Worm (Caenorhabditis elegans) whole organism, mixed stage, embryonic: Measurements from ENCODE around the gene alh-11.

ENCODE experiments used
- blmp-1 ChIP-seq: fragments of 150-350 bp; optimal IDR thresholded peaks from 2 replicates; lab custom pipeline; 2014; ENCODE audit warnings: missing biosample characterization, missing genetic modification characterization
- ceh-39 ChIP-seq: fragments of 150-350 bp; optimal IDR thresholded peaks from 2 replicates; lab custom pipeline; 2014; ENCODE audit warnings: missing biosample characterization, missing genetic modification characterization
- ceh-43 ChIP-seq: fragments of 200-800 bp; sonication (Bioruptor generic); optimal IDR thresholded peaks from 2 replicates; lab custom pipeline; 2018; ENCODE audit warnings: mild to moderate bottlenecking, missing genetic modification characterization, moderate library complexity, missing compliant biosample characterization
- ceh-83 ChIP-seq: fragments of 200-800 bp; sonication (Bioruptor generic); optimal IDR thresholded peaks from 2 replicates; lab custom pipeline; 2018; ENCODE audit warnings: mild to moderate bottlenecking, missing genetic modification characterization, missing compliant biosample characterization
- flh-1 ChIP-seq: fragments of 200-800 bp; sonication (Bioruptor generic); optimal IDR thresholded peaks from 2 replicates; lab custom pipeline; 2018; ENCODE audit warnings: mild to moderate bottlenecking, missing genetic modification characterization, moderate library complexity, missing compliant biosample characterization
- lin-32 ChIP-seq: fragments of 200-800 bp; sonication (Bioruptor generic); optimal IDR thresholded peaks from 2 replicates; lab custom pipeline; 2018; ENCODE audit warnings: mild to moderate bottlenecking, missing genetic modification characterization, missing compliant biosample characterization
- lsy-2 ChIP-seq: fragments of 150-350 bp; optimal IDR thresholded peaks from 2 replicates; lab custom pipeline; 2014; ENCODE audit warnings: missing biosample characterization, missing genetic modification characterization
- mab-5 ChIP-seq: fragments of 150-350 bp; optimal IDR thresholded peaks from 2 replicates; lab custom pipeline; 2014; ENCODE audit warnings: missing biosample characterization, missing genetic modification characterization
- mep-1 ChIP-seq: fragments of 150-350 bp; optimal IDR thresholded peaks from 2 replicates; lab custom pipeline; 2017; ENCODE audit warnings: missing biosample characterization, missing genetic modification reagents, missing genetic modification characterization, inconsistent platforms
- mls-2 ChIP-seq: sonication (generic microtip); optimal IDR thresholded peaks from 2 replicates; lab custom pipeline; 2016; ENCODE audit warnings: mild to moderate bottlenecking, missing genetic modification characterization, moderate library complexity, missing compliant biosample characterization
- nhr-12 ChIP-seq: fragments of 150-350 bp; optimal IDR thresholded peaks from 2 replicates; lab custom pipeline; 2014; ENCODE audit warnings: missing biosample characterization, missing genetic modification characterization
- nhr-2 ChIP-seq: fragments of 150-350 bp; optimal IDR thresholded peaks from 2 replicates; lab custom pipeline; 2014; ENCODE audit warnings: missing biosample characterization, missing genetic modification characterization
- nhr-237 ChIP-seq: fragments of 150-350 bp; optimal IDR thresholded peaks from 2 replicates; lab custom pipeline; 2014; ENCODE audit warnings: missing biosample characterization, missing genetic modification characterization
- nhr-28 ChIP-seq: fragments of 150-350 bp; optimal IDR thresholded peaks from 2 replicates; lab custom pipeline; 2014; ENCODE audit warnings: missing biosample characterization, missing genetic modification characterization
- nhr-76 ChIP-seq: sonication (generic microtip); optimal IDR thresholded peaks from 2 replicates; lab custom pipeline; 2017; ENCODE audit warnings: missing biosample characterization, missing genetic modification characterization
- pha-4 ChIP-seq: fragments of 150-350 bp; optimal IDR thresholded peaks from 2 replicates; lab custom pipeline; 2018; ENCODE audit warnings: missing biosample characterization, missing genetic modification reagents, missing genetic modification characterization
- sem-2 ChIP-seq: fragments of 200-800 bp; sonication (Bioruptor generic); optimal IDR thresholded peaks from 2 replicates; lab custom pipeline; 2018; ENCODE audit warnings: mild to moderate bottlenecking, missing genetic modification characterization, missing compliant biosample characterization
- tbx-8 ChIP-seq: fragments of 200-800 bp; sonication (Bioruptor generic); optimal IDR thresholded peaks from 2 replicates; lab custom pipeline; 2018; ENCODE audit warnings: mild to moderate bottlenecking, missing genetic modification characterization, moderate library complexity, missing compliant biosample characterization
- unc-120 ChIP-seq: sonication (generic microtip); optimal IDR thresholded peaks from 2 replicates; lab custom pipeline; 2017; ENCODE audit warnings: missing genetic modification characterization, missing compliant biosample characterization; ENCODE audit not compliant: poor library complexity, severe bottlenecking
- zip-8 ChIP-seq: fragments of 150-350 bp; optimal IDR thresholded peaks from 2 replicates; lab custom pipeline; 2014; ENCODE audit warnings: missing biosample characterization, missing genetic modification characterization

The alh-11 gene

DNA sequence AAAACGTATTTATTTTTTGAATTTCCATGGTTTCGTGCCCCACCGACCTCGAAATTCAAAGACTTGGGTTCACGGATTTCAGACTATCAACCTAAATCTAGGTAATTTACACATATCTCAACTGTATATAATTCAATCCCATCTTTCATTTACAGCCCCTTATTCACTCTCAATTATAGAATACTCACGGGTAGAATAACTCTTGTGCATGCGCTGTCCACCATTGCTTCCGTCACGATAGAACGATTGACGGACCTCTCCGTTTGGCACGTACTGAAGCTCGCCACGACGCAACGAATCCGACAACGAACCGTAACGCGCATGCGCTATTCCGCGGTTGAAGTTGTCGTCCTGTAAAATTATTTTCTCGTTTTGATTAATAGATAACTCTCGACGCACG, 50.0 kb downstream of the alh-11 start:
- TF ChIP-seq sem-2 (GFP tag; lab: Kevin White, UChicago) (no peak), unc-120 (tag; lab: Kevin White, UChicago) (no peak), lsy-2 (tag; lab: Kevin White, UChicago) (no peak), nhr-237 (no peak), ceh-83 (GFP tag; lab: Kevin White, UChicago) (no peak), mep-1 (no peak), mab-5 (tag; lab: Kevin White, UChicago) (no peak), zip-8 (tag; lab: Kevin White, UChicago) (no peak)

DNA sequence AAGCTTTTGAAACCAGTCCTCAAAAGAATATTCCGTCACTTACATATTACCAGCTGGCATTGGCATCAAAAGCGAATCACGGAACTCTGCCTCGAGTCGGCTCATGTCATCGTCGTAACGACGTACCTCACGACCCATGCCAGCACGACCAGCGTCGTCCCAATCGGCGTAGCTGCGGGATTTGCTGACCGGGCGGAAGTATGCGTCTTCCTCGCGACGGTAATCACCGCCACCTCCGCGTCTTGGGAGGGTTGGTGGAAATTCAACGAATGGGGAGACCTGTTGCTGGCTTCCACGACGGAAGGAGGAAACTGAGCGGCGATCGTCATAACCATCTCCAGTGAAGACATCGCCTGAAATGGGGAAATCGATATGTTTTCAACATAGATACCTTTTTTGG, 50.6 kb downstream of the alh-11 start:
- TF ChIP-seq pha-4 = no peak
- TF ChIP-seq nhr-12 (tag; lab: Kevin White, UChicago) = no peak
- no peak for TF ChIP-seq ceh-39 (tag; lab: Kevin White, UChicago)
- TF ChIP-seq mab-5 (tag; lab: Kevin White, UChicago) = no peak
- TF ChIP-seq flh-1 (GFP tag; lab: Kevin White, UChicago) = no peak
- no peak for TF ChIP-seq tbx-8
- TF ChIP-seq nhr-2 = no peak
- no peak for TF ChIP-seq lin-32
- TF ChIP-seq nhr-28 (tag; lab: Kevin White, UChicago) = no peak
- TF ChIP-seq blmp-1 = no peak
- TF ChIP-seq ceh-83 (GFP tag; lab: Kevin White, UChicago) = no peak
- no peak for TF ChIP-seq unc-120 (tag; lab: Kevin White, UChicago)
- no peak for TF ChIP-seq lsy-2 (tag; lab: Kevin White, UChicago)
- TF ChIP-seq mls-2 (tag; lab: Kevin White, UChicago) = no peak
- no peak for TF ChIP-seq ceh-43 (GFP tag; lab: Kevin White, UChicago)
- no peak for TF ChIP-seq nhr-237
- TF ChIP-seq, all 35 proteins: peak for 0

ce11 chrIII:724819-725218, 53.9 kb downstream of the alh-11 start, which contains the start of gene flp-24:
TSS of gene flp-24 (plus strand) at chrIII:725119.
- TF ChIP-seq blmp-1 (no peak), nhr-76 (tag; lab: Kevin White, UChicago) (no peak), lin-32 (no peak), lsy-2 (tag; lab: Kevin White, UChicago) (no peak)
- TF ChIP-seq, all 35 proteins: peak for 0
